Fruit fly (Drosophila melanogaster): ENCODE data around the gene Prp40.
A peak's percentile ranks its signal among the peaks of the same experiment; 100 is the strongest.

Prp40 gene

dm6 chr2L:3041918-3042615 is 19.0 kb downstream of the Prp40 start, which contains the start of gene CG17261:
TSS of gene CG17261 (plus strand) at chr2L:3042551.
- peak in 1 of 2 experiments; percentile 73 for TF ChIP-seq foxo (GFP tag; optimal IDR thresholded peaks at IDR 0.05)
- TF ChIP-seq fru (GFP tag; optimal IDR thresholded peaks at IDR 0.05): peak; percentile 49
- peak; percentile 81 for TF ChIP-seq h (GFP tag; optimal IDR thresholded peaks at IDR 0.05)
- TF ChIP-seq CrebA (GFP tag; optimal IDR thresholded peaks at IDR 0.05; ENCODE audit: borderline replicate concordance): no peak
- TF ChIP-seq lola (GFP tag; optimal IDR thresholded peaks at IDR 0.05): no peak
- peak; percentile 24 for TF ChIP-seq rgr (GFP tag; optimal IDR thresholded peaks at IDR 0.05)
- TF ChIP-seq tai (GFP tag; optimal IDR thresholded peaks at IDR 0.05): no peak
- peak; percentile 51 for TF ChIP-seq br (GFP tag; optimal IDR thresholded peaks at IDR 0.05)
- TF ChIP-seq HLH106 (tag; optimal IDR thresholded peaks at IDR 0.05): no peak
- peak; percentile 43 for TF ChIP-seq OdsH (GFP tag; optimal IDR thresholded peaks at IDR 0.05)
- no peak for TF ChIP-seq Rel (GFP tag; optimal IDR thresholded peaks at IDR 0.05)
- TF ChIP-seq Rel (tag; optimal IDR thresholded peaks at IDR 0.05): peak; percentile 73
- peak; percentile 20 for TF ChIP-seq psq (GFP tag; optimal IDR thresholded peaks at IDR 0.05)

DNA sequence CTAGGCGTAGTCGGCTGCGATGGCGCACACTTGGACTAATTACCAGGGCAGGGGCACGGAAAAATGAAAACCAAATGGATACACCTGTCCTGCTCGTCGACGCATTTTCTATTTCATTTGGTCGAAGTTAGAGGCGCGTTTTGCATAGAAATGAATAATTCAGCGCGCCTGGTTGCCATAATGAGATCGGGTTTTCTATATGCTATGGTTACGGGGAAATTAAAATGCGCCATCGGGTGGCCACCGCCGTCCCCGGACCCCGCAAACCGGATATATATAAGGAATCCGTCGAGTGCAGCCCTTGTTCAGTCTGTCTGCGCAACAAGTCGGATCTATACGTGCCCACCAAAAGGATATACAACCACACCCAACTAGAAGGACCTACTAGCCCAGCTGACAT is 20.6 kb downstream of the Prp40 start, which contains the start of gene FASN2:
Gene FASN2 (plus strand): TSS at position 301 of the 400 bp plus-strand sequence.
- TF ChIP-seq fru (GFP tag; optimal IDR thresholded peaks at IDR 0.05) (no peak), dmrt93B (GFP tag; optimal IDR thresholded peaks at IDR 0.05) (no peak), CG9705 (GFP tag; optimal IDR thresholded peaks at IDR 0.05) (no peak), OdsH (GFP tag; optimal IDR thresholded peaks at IDR 0.05) (no peak), Mio (GFP tag; optimal IDR thresholded peaks at IDR 0.05) (no peak), CG32264 (GFP tag; optimal IDR thresholded peaks at IDR 0.05) (no peak), sage (GFP tag; optimal IDR thresholded peaks at IDR 0.05) (no peak), Rel (GFP tag; optimal IDR thresholded peaks at IDR 0.05) (no peak), Rel (tag; optimal IDR thresholded peaks at IDR 0.05) (no peak), Myc (optimal IDR thresholded peaks at IDR 0.05) (no peak), woc (GFP tag; optimal IDR thresholded peaks at IDR 0.05) (no peak), br (GFP tag; optimal IDR thresholded peaks at IDR 0.05) (no peak), dsf (GFP tag; optimal IDR thresholded peaks at IDR 0.05; ENCODE audit: borderline replicate concordance) (no peak), lola (GFP tag; optimal IDR thresholded peaks at IDR 0.05) (no peak), tai (GFP tag; optimal IDR thresholded peaks at IDR 0.05) (no peak), rgr (GFP tag; optimal IDR thresholded peaks at IDR 0.05) (no peak), psq (GFP tag; optimal IDR thresholded peaks at IDR 0.05) (no peak), jim (GFP tag; optimal IDR thresholded peaks at IDR 0.05) (no peak), dl (GFP tag; optimal IDR thresholded peaks at IDR 0.05; ENCODE audit: insufficient read depth in 1 of 2, partially characterized antibody in 2 of 2) (no peak), foxo (GFP tag; optimal IDR thresholded peaks at IDR 0.05) (no peak)

DNA sequence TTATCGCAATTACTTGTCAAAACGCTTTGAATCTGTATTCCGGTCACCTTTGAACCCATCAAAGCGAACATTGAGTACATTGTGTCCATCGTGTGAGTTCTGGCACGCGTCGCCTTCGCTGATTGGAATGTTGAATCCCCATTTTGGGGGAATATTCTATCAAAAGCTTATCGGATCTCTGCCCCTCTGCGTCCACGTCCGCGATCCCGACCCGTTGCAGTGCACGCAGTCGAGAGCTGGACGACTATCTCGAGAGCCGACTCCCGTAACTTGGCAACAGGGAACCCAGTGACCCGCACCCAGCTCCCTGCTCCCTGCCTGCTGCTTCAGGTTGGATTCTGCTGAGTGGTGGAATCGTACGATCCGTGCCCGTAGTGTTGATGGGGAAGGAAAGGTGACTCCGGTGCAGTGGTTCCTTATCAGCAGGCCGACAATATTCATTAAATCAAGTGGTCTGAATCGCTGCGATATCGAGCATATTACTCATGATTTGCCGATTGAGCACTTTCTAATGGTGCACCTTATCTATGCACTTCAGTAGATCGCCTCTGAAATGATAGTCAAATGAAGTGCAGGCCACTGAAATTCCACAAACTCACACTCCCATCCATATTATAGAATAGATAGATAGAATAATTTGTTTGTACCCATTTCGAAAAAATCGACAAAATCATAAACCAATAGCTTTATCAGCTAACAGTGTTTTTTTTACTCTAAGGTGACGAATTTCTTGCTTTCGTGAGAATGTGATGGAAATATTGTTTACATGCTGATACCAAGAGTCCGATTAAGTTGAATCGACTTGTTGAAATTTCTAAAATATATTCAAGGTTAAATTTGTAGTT is 21.9 kb downstream of the Prp40 start:
- TF ChIP-seq N (GFP tag; optimal IDR thresholded peaks at IDR 0.05): no peak
- TF ChIP-seq sv (GFP tag; optimal IDR thresholded peaks at IDR 0.05): no peak
- no peak for TF ChIP-seq OdsH (GFP tag; optimal IDR thresholded peaks at IDR 0.05)
- no peak for TF ChIP-seq jim (GFP tag; optimal IDR thresholded peaks at IDR 0.05)
- no peak for TF ChIP-seq dmrt93B (GFP tag; optimal IDR thresholded peaks at IDR 0.05)
- no peak for TF ChIP-seq rgr (GFP tag; optimal IDR thresholded peaks at IDR 0.05)
- no peak for TF ChIP-seq Hnf4 (GFP tag; optimal IDR thresholded peaks at IDR 0.05)
- no peak for TF ChIP-seq pan (optimal IDR thresholded peaks at IDR 0.05)
- no peak for TF ChIP-seq Vsx2 (GFP tag; optimal IDR thresholded peaks at IDR 0.05; ENCODE audit: partially characterized antibody)
- TF ChIP-seq Hr83 (GFP tag; optimal IDR thresholded peaks at IDR 0.05; ENCODE audit: poor library complexity, severe bottlenecking): peak; percentile 2
- no peak for TF ChIP-seq HLH106 (tag; optimal IDR thresholded peaks at IDR 0.05)
- no peak for TF ChIP-seq Sp1 (GFP tag; optimal IDR thresholded peaks at IDR 0.05)
- no peak for TF ChIP-seq Dfd (GFP tag; optimal IDR thresholded peaks at IDR 0.05)
- TF ChIP-seq sage (GFP tag; optimal IDR thresholded peaks at IDR 0.05): no peak
- TF ChIP-seq Mio (GFP tag; optimal IDR thresholded peaks at IDR 0.05): no peak
- TF ChIP-seq CG9705 (GFP tag; optimal IDR thresholded peaks at IDR 0.05): no peak
- TF ChIP-seq CrebA (GFP tag; optimal IDR thresholded peaks at IDR 0.05; ENCODE audit: borderline replicate concordance): no peak
- TF ChIP-seq Rel (GFP tag; optimal IDR thresholded peaks at IDR 0.05): no peak
- TF ChIP-seq Rel (tag; optimal IDR thresholded peaks at IDR 0.05): peak; percentile 95
- TF ChIP-seq CG32264 (GFP tag; optimal IDR thresholded peaks at IDR 0.05): no peak
- no peak for TF ChIP-seq brk (GFP tag; optimal IDR thresholded peaks at IDR 0.05)
- TF ChIP-seq ey (GFP tag; optimal IDR thresholded peaks at IDR 0.05): no peak
- TF ChIP-seq usp (GFP tag; optimal IDR thresholded peaks at IDR 0.05): no peak
- TF ChIP-seq Hr78 (GFP tag; optimal IDR thresholded peaks at IDR 0.05): no peak
- TF ChIP-seq foxo (GFP tag; optimal IDR thresholded peaks at IDR 0.05): no peak
- no peak for TF ChIP-seq Abd-B (GFP tag; optimal IDR thresholded peaks at IDR 0.05)
- peak; percentile 51 for TF ChIP-seq h (GFP tag; optimal IDR thresholded peaks at IDR 0.05)
